Fruit fly (Drosophila melanogaster) whole organism: ENCODE measurements around the gene obe.
A peak's percentile ranks its signal among the peaks of the same experiment; 100 is the strongest.

Experiments used
- Dll ChIP-seq: fragments of >200 bp; optimal IDR thresholded peaks from 2 replicates; lab custom pipeline; 2017
- pan ChIP-seq: fragments of >200 bp; optimal IDR thresholded peaks from 2 replicates; lab custom pipeline; 2017
- psq ChIP-seq: fragments of >200 bp; optimal IDR thresholded peaks from 2 replicates; lab custom pipeline; 2017
- usp ChIP-seq: fragments of >200 bp; optimal IDR thresholded peaks from 2 replicates; lab custom pipeline; 2017; ENCODE audit warnings: missing biosample characterization, missing genetic modification characterization, mixed read lengths

dm6 chr3R:15448657-15449056, 37.2 kb upstream of the obe start:
- TF ChIP-seq psq (lab: Kevin White, UChicago) (no peak), usp (GFP tag; lab: Kevin White, UChicago) (no peak), pan (lab: Kevin White, UChicago) (no peak), Dll (lab: Kevin White, UChicago) (peak; percentile 45)
